Worm (Caenorhabditis elegans): ENCODE results near the gene F33D4.6.
A peak's percentile ranks its signal among the peaks of the same experiment; 100 is the strongest.

The F33D4.6 gene

DNA sequence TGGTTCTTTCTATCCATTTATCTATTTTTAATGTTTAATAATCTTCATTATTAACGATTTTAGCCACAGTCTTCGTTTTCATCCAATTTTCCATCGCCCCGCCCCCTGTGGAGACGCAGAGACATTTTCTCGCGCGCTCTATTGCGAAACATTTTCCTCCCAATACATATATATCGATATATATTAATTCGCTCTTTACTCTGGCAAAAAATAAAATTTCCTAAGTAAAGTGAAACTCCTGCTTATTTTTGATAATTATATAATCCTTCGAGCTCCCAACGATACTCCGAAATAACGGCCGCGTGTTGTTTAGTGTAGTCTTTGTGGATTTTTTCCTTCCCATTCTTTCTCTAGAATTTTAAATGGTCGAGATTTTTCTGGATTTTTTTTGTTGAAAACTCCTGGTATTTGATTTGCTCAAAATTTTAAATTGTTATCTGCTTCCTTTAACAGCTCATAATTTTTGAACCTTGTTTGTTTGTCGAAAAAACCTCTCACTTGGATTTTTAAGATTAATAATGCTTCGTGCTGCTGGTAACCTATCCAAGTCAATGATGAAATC, 10.7 kb upstream of the F33D4.6 start, which contains the start of gene sucg-1:
Gene sucg-1, plus strand, starts transcription at position 512 of the 562 bp plus-strand sequence.
- TF ChIP-seq cebp-1 (GFP tag; IDR thresholded peaks at IDR 0.05) (peak; percentile 84), cebp-1 (tag; optimal IDR thresholded peaks at IDR 0.05) (peak; percentile 91), hmg-1.2 (GFP tag; IDR thresholded peaks at IDR 0.05) (peak; percentile 37; the same call in 1 of the 2 replicates), attf-3 (GFP tag; conservative IDR thresholded peaks at IDR 0.05) (peak; percentile 79), F23B12.7 (tag; optimal IDR thresholded peaks at IDR 0.05; ENCODE audit: insufficient read depth) (no peak), bed-1 (GFP tag; IDR thresholded peaks at IDR 0.05) (no peak), Y53F4B.3 (GFP tag; IDR thresholded peaks at IDR 0.05) (no peak), madf-10 (tag; optimal IDR thresholded peaks at IDR 0.05) (no peak)

DNA sequence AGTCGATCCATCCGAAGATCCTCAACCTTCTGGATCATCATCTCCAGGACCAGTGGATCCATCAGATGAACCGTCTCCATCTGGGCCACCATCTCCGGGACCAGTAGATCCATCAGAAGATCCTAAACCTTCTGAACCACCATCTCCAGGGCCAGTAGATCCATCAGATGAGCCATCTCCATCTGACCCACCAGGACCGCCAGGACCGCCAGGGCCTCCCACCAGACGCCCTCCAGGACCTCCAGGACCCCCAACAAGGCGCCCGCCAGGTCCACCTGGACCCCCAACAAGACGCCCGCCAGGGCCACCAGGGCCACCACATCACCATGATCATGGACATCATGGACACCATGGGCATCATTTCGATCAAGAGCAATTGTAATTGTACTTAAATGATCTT, 9.4 kb upstream of the F33D4.6 start:
- TF ChIP-seq zfh-2 (GFP tag; conservative IDR thresholded peaks at IDR 0.05) (peak; percentile 88), egrh-3 (GFP tag; IDR thresholded peaks at IDR 0.05) (peak; percentile 86; the same call in 1 of the 2 replicates), chd-7 (tag; optimal IDR thresholded peaks at IDR 0.05) (no peak), rpc-1 (optimal IDR thresholded peaks at IDR 0.05) (no peak), rpc-1 (tag; optimal IDR thresholded peaks at IDR 0.05) (no peak)

- TF ChIP-seq tlf-1 (GFP tag; optimal IDR thresholded peaks at IDR 0.05) (no peak), B0019.2 (GFP tag; conservative IDR thresholded peaks at IDR 0.05) (no peak), nhr-80 (tag; optimal IDR thresholded peaks at IDR 0.05) (peak; percentile 26), ztf-28 (GFP tag; IDR thresholded peaks at IDR 0.05) (no peak)
These were observed 8.5 kb upstream of the F33D4.6 start, which contains the start of gene C50F7.5 for ce11 chrIV:7726325-7726724. Gene C50F7.5, plus strand, starts transcription at chrIV:7726719.

ce11 chrIV:7724912-7725311, 7.1 kb upstream of the F33D4.6 start:
- TF ChIP-seq ama-1 (optimal IDR thresholded peaks at IDR 0.05) (no peak), ama-1 (GFP tag; optimal IDR thresholded peaks at IDR 0.05) (no peak), F39B2.1 (GFP tag; IDR thresholded peaks at IDR 0.05) (no peak), lin-26 (GFP tag; IDR thresholded peaks at IDR 0.05) (no peak), tbp1 (GFP tag; optimal IDR thresholded peaks at IDR 0.05) (no peak), hsf-1 (GFP tag; IDR thresholded peaks at IDR 0.05) (no peak), him-1 (tag; optimal IDR thresholded peaks at IDR 0.05) (no peak), K11D2.4 (GFP tag; IDR thresholded peaks at IDR 0.05) (no peak), ztf-25 (GFP tag; IDR thresholded peaks at IDR 0.05) (no peak), Y79H2A.3 (GFP tag; conservative IDR thresholded peaks at IDR 0.05) (no peak), lir-1 (GFP tag; conservative IDR thresholded peaks at IDR 0.05) (no peak), madf-6 (GFP tag; IDR thresholded peaks at IDR 0.05) (no peak), akir-1 (GFP tag; optimal IDR thresholded peaks at IDR 0.05) (no peak), unc-62 (GFP tag; optimal IDR thresholded peaks at IDR 0.05) (no peak), xnd-1 (tag; optimal IDR thresholded peaks at IDR 0.05) (no peak)

DNA sequence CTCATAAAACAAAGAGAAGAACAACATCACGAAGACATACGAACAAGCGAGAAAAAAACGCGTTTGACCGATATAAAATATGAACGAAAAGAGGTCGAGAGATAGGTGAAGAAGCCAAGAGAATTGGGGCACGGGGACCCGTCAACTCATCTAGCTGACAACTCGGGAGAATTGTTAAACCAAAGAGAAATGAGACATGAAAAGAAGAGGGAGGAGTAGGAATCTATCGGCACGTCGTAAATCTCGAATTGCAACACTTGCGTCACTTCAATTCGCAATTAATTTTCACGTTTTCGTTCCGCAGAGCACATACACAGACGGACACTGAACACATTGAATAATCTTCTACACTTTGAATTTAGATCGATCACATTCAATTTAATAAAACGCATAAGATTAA, 5.7 kb upstream of the F33D4.6 start:
- TF ChIP-seq Y53G8AR.9 (GFP tag; conservative IDR thresholded peaks at IDR 0.05) (no peak), ztf-6 (GFP tag; IDR thresholded peaks at IDR 0.05) (no peak), T26A5.8 (tag; optimal IDR thresholded peaks at IDR 0.05) (no peak), dpff-1 (tag; optimal IDR thresholded peaks at IDR 0.05) (no peak), K11D2.4 (GFP tag; IDR thresholded peaks at IDR 0.05) (no peak), hsf-1 (GFP tag; IDR thresholded peaks at IDR 0.05) (no peak)
